Fruit fly (Drosophila melanogaster) whole organism, prepupa: ENCODE results near the gene Orco.

Experiments
- Blimp-1 ChIP-seq: fragments of 200-800 bp; sonication (Bioruptor generic); optimal IDR thresholded peaks from 3 replicates; lab custom pipeline; 2017; ENCODE audit warnings: missing biosample characterization, missing genetic modification characterization, mild to moderate bottlenecking, moderate library complexity, missing genetic modification reagents
- CG11294 ChIP-seq: fragments of 200-800 bp; sonication (Bioruptor generic); IDR thresholded peaks from 2 replicates; pipeline ENCODE4 v1.3.6; 2022; ENCODE audit warnings: missing biosample characterization, missing genetic modification characterization
- CG16779 ChIP-seq: fragments of 200-800 bp; sonication (Bioruptor generic); optimal IDR thresholded peaks from 3 replicates; lab custom pipeline; 2017; ENCODE audit warnings: missing biosample characterization, mild to moderate bottlenecking, missing genetic modification characterization
- CG4318 ChIP-seq: fragments of 200-800 bp; sonication (Bioruptor generic); optimal IDR thresholded peaks from 3 replicates; lab custom pipeline; 2017; ENCODE audit warnings: missing biosample characterization, mild to moderate bottlenecking, missing genetic modification characterization
- CG6808 ChIP-seq: fragments of 200-800 bp; sonication (Bioruptor generic); optimal IDR thresholded peaks from 3 replicates; lab custom pipeline; 2017; ENCODE audit warnings: missing biosample characterization, missing genetic modification characterization, mild to moderate bottlenecking, moderate library complexity, missing genetic modification reagents
- CG7368 ChIP-seq: fragments of 200-800 bp; sonication (Bioruptor generic); optimal IDR thresholded peaks from 3 replicates; lab custom pipeline; 2016; ENCODE audit warnings: missing biosample characterization, missing genetic modification characterization
- Hr38 ChIP-seq: sonication (Bioruptor generic); optimal IDR thresholded peaks from 2 replicates; lab custom pipeline; 2016; ENCODE audit warnings: missing biosample characterization, missing genetic modification characterization
- Hr39 ChIP-seq: fragments of 200-800 bp; sonication (Bioruptor generic); optimal IDR thresholded peaks from 2 replicates; lab custom pipeline; 2016; ENCODE audit warnings: missing biosample characterization, missing genetic modification characterization
- Hr4 ChIP-seq: fragments of 200-800 bp; sonication (Bioruptor generic); optimal IDR thresholded peaks from 3 replicates; lab custom pipeline; 2016; ENCODE audit warnings: missing biosample characterization, missing genetic modification characterization
- OdsH ChIP-seq: fragments of 200-800 bp; sonication (Bioruptor generic); optimal IDR thresholded peaks from 3 replicates; lab custom pipeline; 2016; ENCODE audit warnings: missing biosample characterization, missing genetic modification characterization
- Smox ChIP-seq: fragments of 200-800 bp; sonication (Bioruptor generic); optimal IDR thresholded peaks from 3 replicates; lab custom pipeline; 2016; ENCODE audit warnings: missing biosample characterization, missing genetic modification characterization
- achi ChIP-seq: fragments of 200-800 bp; sonication (Bioruptor generic); optimal IDR thresholded peaks from 3 replicates; lab custom pipeline; 2016; ENCODE audit warnings: missing biosample characterization, missing genetic modification characterization
- svp ChIP-seq: fragments of 200-800 bp; sonication (Bioruptor generic); peaks from one replicate; lab custom pipeline; 2016; ENCODE audit warnings: missing biosample characterization, missing genetic modification characterization

DNA sequence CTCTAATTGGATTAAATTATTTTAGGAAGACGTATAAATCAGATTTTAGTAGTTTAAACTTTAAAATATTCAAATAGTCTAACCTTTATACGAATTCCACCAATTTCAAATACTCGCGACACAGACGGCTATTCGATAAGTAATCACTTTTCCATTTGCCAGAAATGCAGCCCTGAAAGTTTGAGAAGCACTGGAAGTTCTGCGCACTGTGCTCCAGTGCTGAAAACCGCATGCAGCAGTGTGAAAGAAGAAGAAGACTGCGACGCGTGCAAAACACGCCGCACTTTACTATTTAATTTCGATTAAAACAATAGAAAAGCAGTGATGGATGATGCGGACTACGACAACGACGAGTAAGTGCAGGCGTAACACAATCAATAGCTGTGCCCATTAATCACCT lies 40.6 kb downstream of the Orco start, which contains the start of gene Polr2F:
- TF ChIP-seq CG11294 (GFP tag; lab: Robert Waterston, UW) (peak; percentile 44; the same call in 1 of the 2 replicates), Hr39 (peak; percentile 83), CG6808 (GFP tag; lab: Kevin White, UChicago) (no peak), Smox (GFP tag; lab: Kevin White, UChicago) (no peak), Hr38 (GFP tag; lab: Kevin White, UChicago) (peak; percentile 10), CG16779 (tag; lab: Kevin White, UChicago) (no peak), Blimp-1 (no peak), Hr4 (GFP tag; lab: Kevin White, UChicago) (no peak), achi (no peak), svp (GFP tag; lab: Kevin White, UChicago) (no peak), CG4318 (GFP tag; lab: Kevin White, UChicago) (no peak), CG7368 (GFP tag; lab: Kevin White, UChicago) (no peak), OdsH (GFP tag; lab: Kevin White, UChicago) (no peak)
